Worm (Caenorhabditis elegans) whole organism, L3 larva: ENCODE measurements around the gene sre-41.

Source experiments
- R02D3.7 ChIP-seq: fragments of 150-350 bp; optimal IDR thresholded peaks from 2 replicates; lab custom pipeline; 2014; ENCODE audit warnings: missing biosample characterization, missing genetic modification characterization
- ZK546.5 ChIP-seq: sonication (generic microtip); optimal IDR thresholded peaks from 2 replicates; lab custom pipeline; 2017; ENCODE audit warnings: missing biosample characterization, missing genetic modification characterization
- aly-2 ChIP-seq: fragments of 150-350 bp; optimal IDR thresholded peaks from 2 replicates; lab custom pipeline; 2014; ENCODE audit warnings: missing biosample characterization, missing genetic modification characterization
- ceh-16 ChIP-seq: sonication (generic microtip); optimal IDR thresholded peaks from 2 replicates; lab custom pipeline; 2017; ENCODE audit warnings: missing biosample characterization, missing genetic modification characterization
- ceh-28 ChIP-seq: fragments of 150-350 bp; optimal IDR thresholded peaks from 2 replicates; lab custom pipeline; 2014; ENCODE audit warnings: missing biosample characterization, missing genetic modification reagents, missing genetic modification characterization
- ceh-82 ChIP-seq: fragments of 150-350 bp; optimal IDR thresholded peaks from 2 replicates; lab custom pipeline; 2014; ENCODE audit warnings: missing biosample characterization, missing genetic modification characterization
- ceh-9 ChIP-seq: sonication (generic microtip); optimal IDR thresholded peaks from 2 replicates; lab custom pipeline; 2018; ENCODE audit warnings: missing biosample characterization, missing genetic modification characterization
- egl-27 ChIP-seq: sonication (generic microtip); optimal IDR thresholded peaks from 4 replicates; lab custom pipeline; 2017; ENCODE audit warnings: missing biosample characterization, missing genetic modification reagents, missing genetic modification characterization
- egl-5 ChIP-seq: fragments of 150-350 bp; optimal IDR thresholded peaks from 2 replicates; lab custom pipeline; 2017; ENCODE audit warnings: missing biosample characterization, missing genetic modification reagents, missing genetic modification characterization, inconsistent platforms
- elt-1 ChIP-seq: fragments of 150-350 bp; optimal IDR thresholded peaks from 2 replicates; lab custom pipeline; 2014; ENCODE audit warnings: missing biosample characterization, missing genetic modification characterization
- elt-2 ChIP-seq: sonication (generic microtip); optimal IDR thresholded peaks from 2 replicates; lab custom pipeline; 2016; ENCODE audit warnings: missing genetic modification reagents, mild to moderate bottlenecking, missing genetic modification characterization, missing compliant biosample characterization
- elt-3 ChIP-seq, 3 experiments: fragments of 150-350 bp in 1 of 3; sonication (generic microtip) in 2 of 3; optimal IDR thresholded peaks; 2 replicates in 2 of 3; 4 replicates in 1 of 3; lab custom pipeline; 2014 to 2017; ENCODE audit warnings: missing biosample characterization in 3 of 3, missing genetic modification characterization in 3 of 3
- fkh-2 ChIP-seq: fragments of 150-350 bp; optimal IDR thresholded peaks from 2 replicates; lab custom pipeline; 2014; ENCODE audit warnings: missing biosample characterization, missing genetic modification reagents, missing genetic modification characterization
- fos-1 ChIP-seq: fragments of 150-350 bp; optimal IDR thresholded peaks from 2 replicates; lab custom pipeline; 2014; ENCODE audit warnings: missing biosample characterization, missing genetic modification characterization
- jun-1 ChIP-seq: fragments of 150-350 bp; optimal IDR thresholded peaks from 2 replicates; lab custom pipeline; 2014; ENCODE audit warnings: missing biosample characterization, missing genetic modification reagents, missing genetic modification characterization
- lin-15B ChIP-seq: fragments of 150-350 bp; optimal IDR thresholded peaks from 2 replicates; lab custom pipeline; 2014; ENCODE audit warnings: missing biosample characterization, missing genetic modification characterization
- lin-39 ChIP-seq: fragments of 150-350 bp; optimal IDR thresholded peaks from 2 replicates; lab custom pipeline; 2018; ENCODE audit warnings: missing biosample characterization, missing genetic modification reagents, missing genetic modification characterization
- lsy-12 ChIP-seq: sonication (generic microtip); optimal IDR thresholded peaks from 2 replicates; lab custom pipeline; 2016; ENCODE audit warnings: mild to moderate bottlenecking, missing genetic modification characterization, missing compliant biosample characterization
- mdl-1 ChIP-seq: fragments of 150-350 bp; optimal IDR thresholded peaks from 2 replicates; lab custom pipeline; 2014; ENCODE audit warnings: missing biosample characterization, missing genetic modification characterization
- mml-1 ChIP-seq: fragments of 150-350 bp; sonication (generic microtip); optimal IDR thresholded peaks from 3 replicates; lab custom pipeline; 2014; ENCODE audit warnings: missing biosample characterization, missing genetic modification characterization
- nfya-1 ChIP-seq: sonication (generic microtip); optimal IDR thresholded peaks from 2 replicates; lab custom pipeline; 2017; ENCODE audit warnings: missing genetic modification characterization, mild to moderate bottlenecking, missing compliant biosample characterization, antibody characterized with exemption, moderate library complexity; ENCODE audit not compliant: insufficient read depth
- nhr-11 ChIP-seq: fragments of 150-350 bp; optimal IDR thresholded peaks from 2 replicates; lab custom pipeline; 2014; ENCODE audit warnings: missing biosample characterization, missing genetic modification characterization
- nhr-25 ChIP-seq: sonication (generic microtip); optimal IDR thresholded peaks from 2 replicates; lab custom pipeline; 2017; ENCODE audit warnings: missing biosample characterization, missing genetic modification characterization
- nhr-28 ChIP-seq: fragments of 150-350 bp; optimal IDR thresholded peaks from 2 replicates; lab custom pipeline; 2014; ENCODE audit warnings: missing biosample characterization, missing genetic modification characterization
- nhr-43 ChIP-seq: sonication (generic microtip); optimal IDR thresholded peaks from 2 replicates; lab custom pipeline; 2016; ENCODE audit warnings: mild to moderate bottlenecking, missing genetic modification characterization, missing compliant biosample characterization; ENCODE audit not compliant: poor library complexity, severe bottlenecking
- nhr-67 ChIP-seq: fragments of 150-350 bp; optimal IDR thresholded peaks from 2 replicates; lab custom pipeline; 2014; ENCODE audit warnings: missing biosample characterization, missing genetic modification characterization
- nhr-76 ChIP-seq: fragments of 150-350 bp; sonication (generic microtip); optimal IDR thresholded peaks from 5 replicates; lab custom pipeline; 2014; ENCODE audit warnings: missing biosample characterization, missing genetic modification characterization
- nhr-77 ChIP-seq: fragments of 150-350 bp; optimal IDR thresholded peaks from 2 replicates; lab custom pipeline; 2014; ENCODE audit warnings: missing biosample characterization, missing genetic modification characterization
- pha-4 ChIP-seq: fragments of 150-350 bp; optimal IDR thresholded peaks from 2 replicates; lab custom pipeline; 2014; ENCODE audit warnings: missing biosample characterization, missing genetic modification reagents, missing genetic modification characterization
- sea-2 ChIP-seq: fragments of 150-350 bp; sonication (generic microtip); optimal IDR thresholded peaks from 4 replicates; lab custom pipeline; 2014; ENCODE audit warnings: missing biosample characterization, missing genetic modification reagents, missing genetic modification characterization
- tbx-2 ChIP-seq: sonication (generic microtip); optimal IDR thresholded peaks from 2 replicates; lab custom pipeline; 2016; ENCODE audit warnings: mild to moderate bottlenecking, missing genetic modification characterization, missing compliant biosample characterization
- zag-1 ChIP-seq: fragments of 150-350 bp; optimal IDR thresholded peaks from 2 replicates; lab custom pipeline; 2014; ENCODE audit warnings: missing biosample characterization, missing genetic modification characterization
- ztf-4 ChIP-seq: fragments of 150-350 bp; optimal IDR thresholded peaks from 2 replicates; lab custom pipeline; 2014; ENCODE audit warnings: missing biosample characterization, missing genetic modification characterization

sre-41 gene

DNA sequence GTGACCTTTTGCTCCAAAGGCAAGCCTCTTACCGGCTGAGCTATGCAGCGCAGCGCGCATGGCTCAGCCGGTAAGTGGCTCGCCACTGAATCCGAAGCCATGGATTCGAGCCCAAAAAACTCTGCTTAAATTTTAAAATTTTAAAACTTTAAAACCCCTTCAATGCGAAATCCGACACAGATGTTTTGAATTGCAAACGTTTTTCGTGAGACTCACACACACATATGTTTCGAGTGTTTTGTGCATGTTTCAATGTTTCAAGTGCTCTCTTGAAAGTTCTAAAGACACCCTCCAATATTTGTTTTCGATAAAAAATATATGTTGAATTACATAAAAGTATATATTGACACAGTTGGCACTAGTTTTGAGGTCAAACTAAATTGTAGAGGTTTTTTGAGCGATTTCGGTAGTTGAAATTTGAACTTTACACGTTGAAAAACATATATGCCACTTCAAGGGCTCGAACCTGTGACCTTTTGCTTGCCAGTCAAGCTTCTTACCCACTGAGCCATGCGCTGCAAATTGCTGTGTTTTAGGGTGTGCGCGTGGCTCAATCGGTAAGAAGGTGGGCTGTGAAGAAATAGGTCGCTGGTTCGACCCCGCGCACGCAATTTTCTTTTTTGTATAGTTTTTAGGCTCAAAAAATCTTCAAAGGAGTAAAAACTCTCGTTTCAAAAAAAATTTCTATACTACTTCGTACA, 41.6 kb upstream of the sre-41 start:
- TF ChIP-seq fos-1 (tag; lab: Kevin White, UChicago) (no peak), pha-4 (tag; lab: Kevin White, UChicago) (peak; percentile 45)
- TF ChIP-seq, all 47 proteins: peak for 1

DNA sequence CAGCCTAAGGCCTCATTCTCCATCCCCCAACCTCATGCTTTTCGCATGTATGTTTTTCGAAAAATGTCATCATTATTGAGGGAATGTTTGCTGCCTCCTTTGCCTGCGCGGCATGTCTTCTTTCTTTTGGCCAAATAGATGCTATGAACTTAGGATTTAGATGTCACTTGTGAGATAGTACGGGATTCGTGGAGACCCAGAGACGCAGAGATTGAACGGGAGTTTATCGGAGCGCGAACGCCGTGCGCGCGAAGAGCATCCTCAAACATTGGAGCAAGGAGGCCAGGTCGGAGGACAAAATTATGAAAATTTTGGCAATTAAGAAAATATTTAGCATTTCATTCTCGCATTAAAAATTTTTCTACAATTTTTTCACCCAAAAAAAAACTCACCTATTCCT, 39.1 kb upstream of the sre-41 start:
- TF ChIP-seq fkh-2 (tag; lab: Kevin White, UChicago), result no peak
- no peak for TF ChIP-seq egl-27 (tag; lab: Kevin White, UChicago)
- TF ChIP-seq ZK546.5 (tag; lab: Kevin White, UChicago), result no peak
- no peak for TF ChIP-seq nhr-76 (tag; lab: Kevin White, UChicago)
- peak; percentile 66 for TF ChIP-seq pha-4 (tag; lab: Kevin White, UChicago)
- TF ChIP-seq, all 47 proteins: peak for 1

ce11 chrII:12349866-12350265, 38.2 kb upstream of the sre-41 start:
- TF ChIP-seq pha-4 (tag; lab: Kevin White, UChicago), result peak; percentile 81
- no peak for TF ChIP-seq nhr-11
- TF ChIP-seq nfya-1, result no peak
- TF ChIP-seq ZK546.5 (tag; lab: Kevin White, UChicago), result no peak
- TF ChIP-seq elt-2, result peak; percentile 26
- TF ChIP-seq nhr-77, result no peak

- TF ChIP-seq ceh-9 (tag; lab: Kevin White, UChicago) (no peak), mdl-1 (tag; lab: Kevin White, UChicago) (no peak), sea-2 (GFP tag; lab: Kevin White, UChicago) (no peak), ztf-4 (tag; lab: Kevin White, UChicago) (no peak), mml-1 (no peak), elt-2 (no peak), nhr-25 (tag; lab: Kevin White, UChicago) (peak; percentile 23), elt-1 (tag; lab: Kevin White, UChicago) (no peak), ceh-82 (tag; lab: Kevin White, UChicago) (no peak), R02D3.7 (tag; lab: Kevin White, UChicago) (no peak), nhr-76 (tag; lab: Kevin White, UChicago) (no peak), elt-3 (tag; optimal IDR thresholded peaks at IDR 0.05; lab: Kevin White, UChicago) (no peak), nhr-11 (no peak), lin-39 (tag; lab: Kevin White, UChicago) (no peak), aly-2 (tag; lab: Kevin White, UChicago) (no peak), lsy-12 (tag; lab: Kevin White, UChicago) (no peak), lin-15B (tag; lab: Kevin White, UChicago) (no peak), nhr-43 (no peak), nfya-1 (peak; percentile 20), pha-4 (tag; lab: Kevin White, UChicago) (peak; percentile 2), ceh-16 (no peak)
- TF ChIP-seq, all 47 proteins: peak for 3
Measured at ce11 chrII:12350737-12351275, 37.3 kb upstream of the sre-41 start.

- TF ChIP-seq egl-5 (tag; lab: Kevin White, UChicago) (no peak), elt-2 (peak; percentile 51), pha-4 (tag; lab: Kevin White, UChicago) (peak; percentile 41), zag-1 (tag; lab: Kevin White, UChicago) (no peak), nfya-1 (peak; percentile 26)
Measured at ce11 chrII:12352115-12352514, 36.0 kb upstream of the sre-41 start, which contains the start of gene ras-1. Gene ras-1 (minus strand): TSS chrII:12352243.

ce11 chrII:12353104-12353503, 35.0 kb upstream of the sre-41 start:
- TF ChIP-seq nhr-67 (tag; lab: Kevin White, UChicago) (no peak), jun-1 (tag; lab: Kevin White, UChicago) (no peak), tbx-2 (tag; lab: Kevin White, UChicago) (no peak), nhr-43 (no peak), sea-2 (GFP tag; lab: Kevin White, UChicago) (no peak), nhr-28 (no peak), ceh-9 (tag; lab: Kevin White, UChicago) (no peak), ceh-28 (no peak)
